Fruit fly (Drosophila melanogaster): ENCODE data around the gene CG18213.

Gene CG18213

DNA sequence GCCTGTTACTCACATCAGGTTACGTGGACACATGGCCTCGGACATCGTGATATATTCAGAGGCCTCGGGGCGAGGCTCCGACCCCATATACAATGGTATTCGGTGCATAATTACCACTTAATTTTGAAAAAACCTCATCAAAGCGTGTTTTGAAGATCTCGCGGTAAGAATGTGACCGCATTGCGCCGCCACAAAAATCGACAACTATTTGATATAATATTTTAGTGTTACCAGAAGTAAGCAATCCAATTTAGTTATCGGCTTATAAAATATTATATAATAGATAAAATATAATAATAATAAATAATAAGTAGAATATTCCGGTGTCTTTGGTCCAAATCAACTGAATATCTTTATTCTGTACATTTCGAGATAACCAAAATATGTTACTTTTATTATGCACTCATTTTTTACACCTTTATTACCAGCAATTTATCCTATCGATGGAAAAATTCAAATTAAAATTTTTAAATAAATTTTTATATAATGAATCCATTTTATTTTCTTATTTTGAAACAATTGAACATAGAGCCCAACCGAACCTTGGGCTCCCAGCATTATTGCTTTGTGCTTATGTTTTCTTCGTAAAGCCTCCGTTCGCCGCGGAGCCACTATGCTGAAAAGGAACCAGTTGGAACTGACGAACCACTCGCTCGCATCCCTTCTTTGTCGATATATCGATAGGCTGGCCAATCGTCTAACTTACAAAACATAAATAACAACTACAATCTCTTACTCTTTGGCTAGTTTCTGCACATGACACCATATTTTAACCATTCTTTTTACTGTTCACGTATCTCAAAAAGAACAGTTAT is at the start of gene CG18213, which contains the start of gene Trm7-32:
TSS of gene CG18213 (minus strand) at position 211 of the 815 bp plus-strand sequence.
TSS of gene Trm7-32 (plus strand) at position 690 of the 815 bp plus-strand sequence.
- no peak for TF ChIP-seq CG8159 (tag; optimal IDR thresholded peaks at IDR 0.05)
- no peak for TF ChIP-seq CG15710 (tag; optimal IDR thresholded peaks at IDR 0.05)
- TF ChIP-seq CG13204 (GFP tag; optimal IDR thresholded peaks at IDR 0.05): no peak
- no peak for TF ChIP-seq Snoo (tag; optimal IDR thresholded peaks at IDR 0.05)

DNA sequence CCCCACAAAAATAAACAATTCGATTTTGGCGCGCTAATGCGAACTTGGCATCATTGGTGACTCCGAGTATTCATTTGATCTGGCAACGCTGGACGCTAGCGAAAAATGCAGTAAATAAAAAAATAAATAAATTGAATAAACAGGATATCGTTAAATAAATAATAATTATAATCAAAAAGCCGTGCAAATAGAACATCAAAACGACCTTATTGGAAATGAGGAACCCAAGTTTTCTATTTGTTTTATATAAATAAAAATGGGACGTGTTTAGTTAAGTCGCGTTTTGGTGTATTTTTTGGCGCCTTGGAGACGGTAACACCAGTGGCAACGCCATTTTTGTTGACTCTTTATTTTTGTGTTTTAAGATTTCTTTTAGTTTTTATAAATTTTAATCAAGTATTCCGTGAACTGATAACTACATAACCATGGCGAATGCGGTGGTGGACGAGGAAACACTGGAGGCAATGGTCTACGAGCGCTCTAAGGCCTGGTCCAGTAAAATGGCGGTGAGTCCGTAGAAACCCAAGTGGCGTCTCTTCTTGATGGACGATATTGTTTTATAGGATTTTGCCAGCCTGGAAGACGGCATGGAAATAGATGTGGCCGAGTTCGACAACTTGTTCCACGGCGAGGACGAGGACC is 48.1 kb upstream of the CG18213 start, which contains the start of gene cal1:
TSS of gene cal1 (plus strand) at position 304 of the 642 bp plus-strand sequence.
- TF ChIP-seq Pif1B (GFP tag; optimal IDR thresholded peaks at IDR 0.05) (no peak), CG32121 (GFP tag; IDR thresholded peaks at IDR 0.05) (no peak), CG12605 (GFP tag; IDR thresholded peaks at IDR 0.05) (no peak), CG14655 (GFP tag; optimal IDR thresholded peaks at IDR 0.05) (no peak), CG17806 (tag; optimal IDR thresholded peaks at IDR 0.05) (no peak), Ets98B (GFP tag; IDR thresholded peaks at IDR 0.05) (no peak), CG8159 (tag; optimal IDR thresholded peaks at IDR 0.05) (no peak), CG10348 (GFP tag; IDR thresholded peaks at IDR 0.05) (no peak), CG34367 (tag; optimal IDR thresholded peaks at IDR 0.05) (no peak), CG9948 (tag; optimal IDR thresholded peaks at IDR 0.05) (no peak), EcR (GFP tag; optimal IDR thresholded peaks at IDR 0.05) (no peak), CG4496 (GFP tag; IDR thresholded peaks at IDR 0.05) (no peak), CG15710 (tag; optimal IDR thresholded peaks at IDR 0.05) (no peak), fd96Ca (GFP tag; IDR thresholded peaks at IDR 0.05) (no peak)

DNA sequence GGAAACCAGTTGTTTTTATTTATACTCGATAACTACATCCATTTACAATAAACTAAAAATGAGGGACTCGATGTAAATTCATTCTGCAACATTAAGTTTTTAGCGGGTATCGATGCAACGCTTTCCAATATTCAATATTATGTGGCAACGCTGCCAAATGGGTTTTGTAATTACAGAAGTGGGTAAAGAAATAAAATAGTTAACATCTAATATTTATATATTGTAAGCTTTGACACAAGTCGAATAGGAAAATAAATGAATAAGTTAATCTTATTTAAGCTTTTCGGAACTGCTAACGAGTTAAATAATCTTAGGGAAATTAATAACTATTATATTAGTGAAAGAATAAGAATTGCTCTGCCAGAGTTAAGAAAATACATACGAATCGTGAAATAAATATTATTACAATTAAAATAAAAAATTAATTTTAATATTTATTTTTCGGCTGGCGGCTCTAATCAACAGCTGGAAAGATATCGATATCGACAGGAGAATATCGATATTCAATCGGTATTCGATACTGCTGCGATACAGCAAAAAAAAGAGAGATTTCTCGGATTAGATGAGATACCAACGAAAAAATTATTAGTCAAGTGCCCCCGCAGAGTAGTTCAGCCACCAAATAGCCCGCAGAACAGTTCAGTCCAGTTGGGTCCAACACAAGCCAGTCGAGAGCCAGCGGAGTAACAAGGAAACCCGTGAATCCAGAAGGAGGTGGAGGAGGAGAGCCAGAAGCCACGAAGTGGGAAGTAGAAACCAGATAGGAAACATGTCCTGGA is 45.2 kb upstream of the CG18213 start, which contains the start of gene GckIII:
TSS of gene GckIII (plus strand) at position 485 of the 779 bp plus-strand sequence.
- no peak for TF ChIP-seq CG12605 (GFP tag; IDR thresholded peaks at IDR 0.05)
- no peak for TF ChIP-seq CG13204 (GFP tag; optimal IDR thresholded peaks at IDR 0.05)
- TF ChIP-seq CG32121 (GFP tag; IDR thresholded peaks at IDR 0.05): no peak
- TF ChIP-seq Pif1A (GFP tag; optimal IDR thresholded peaks at IDR 0.05): no peak
- TF ChIP-seq CG8301 (tag; optimal IDR thresholded peaks at IDR 0.05): no peak
- no peak for TF ChIP-seq gl (tag; optimal IDR thresholded peaks at IDR 0.05)

DNA sequence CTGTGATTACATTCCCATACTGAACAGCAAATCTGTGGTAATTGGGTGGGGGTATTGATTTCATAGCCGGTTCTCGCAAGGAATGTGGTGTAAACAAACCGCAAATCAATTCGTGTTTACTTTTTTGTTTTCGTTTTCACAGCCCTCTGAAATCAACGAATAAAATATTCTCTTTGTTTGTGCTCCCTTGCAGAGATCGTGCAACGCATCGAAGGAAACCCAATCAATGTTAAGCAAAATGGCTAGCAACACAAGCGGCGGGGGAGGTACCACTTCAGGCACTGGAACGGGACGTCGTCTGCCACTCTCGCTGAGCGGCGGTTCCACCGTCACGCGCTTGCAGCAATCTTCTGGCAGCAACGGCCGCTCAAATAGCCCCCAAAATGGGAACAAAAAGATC is 42.5 kb upstream of the CG18213 start:
- TF ChIP-seq EcR (GFP tag; optimal IDR thresholded peaks at IDR 0.05) (peak; percentile 4), D1 (tag; optimal IDR thresholded peaks at IDR 0.05) (no peak)

DNA sequence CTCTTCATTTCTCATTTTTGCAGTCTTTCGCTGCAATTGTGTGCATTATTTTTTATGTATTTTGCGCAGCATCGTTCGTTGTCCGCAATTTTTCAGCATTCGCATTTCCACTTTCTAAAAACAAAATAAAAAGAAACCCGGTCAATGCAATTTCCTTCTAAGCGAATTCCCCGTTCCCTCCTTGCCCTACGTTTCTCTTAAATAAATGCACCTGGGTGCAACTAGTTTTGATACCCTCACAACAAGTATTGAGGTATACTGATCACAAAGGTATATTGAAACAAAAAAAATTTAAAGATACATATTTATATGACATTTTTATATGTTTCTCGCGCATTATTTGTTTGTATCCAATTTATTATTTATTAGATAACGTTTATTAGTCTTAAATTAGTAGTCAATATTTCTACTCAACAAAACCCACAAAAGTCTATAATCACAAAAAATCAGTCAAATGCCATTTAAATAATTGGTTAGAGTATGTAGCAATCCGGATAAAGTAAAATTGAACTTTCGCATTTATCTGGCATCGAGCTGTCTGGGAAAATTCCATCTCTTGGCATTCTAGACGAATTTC is 41.4 kb upstream of the CG18213 start:
- TF ChIP-seq CG9948 (tag; optimal IDR thresholded peaks at IDR 0.05): peak; percentile 80
- TF ChIP-seq Ets98B (GFP tag; IDR thresholded peaks at IDR 0.05): no peak; the same call in none of the 2 replicates
- TF ChIP-seq CG8159 (tag; optimal IDR thresholded peaks at IDR 0.05): peak; percentile 85
- TF ChIP-seq CG4496 (GFP tag; IDR thresholded peaks at IDR 0.05): peak; percentile 56; the same call in 2 of the 3 replicates
- peak; percentile 73 for TF ChIP-seq CG17806 (tag; optimal IDR thresholded peaks at IDR 0.05)
- peak; percentile 58; the same call in 1 of the 2 replicates for TF ChIP-seq CG12605 (GFP tag; IDR thresholded peaks at IDR 0.05)
- no peak for TF ChIP-seq CG14655 (GFP tag; optimal IDR thresholded peaks at IDR 0.05)
- TF ChIP-seq gl (tag; optimal IDR thresholded peaks at IDR 0.05): no peak
- TF ChIP-seq CG34367 (tag; optimal IDR thresholded peaks at IDR 0.05): peak; percentile 53
- no peak for TF ChIP-seq Snoo (tag; optimal IDR thresholded peaks at IDR 0.05)
- peak; percentile 88; the same call in 1 of the 2 replicates for TF ChIP-seq CG32121 (GFP tag; IDR thresholded peaks at IDR 0.05)
- no peak for TF ChIP-seq CG13204 (GFP tag; optimal IDR thresholded peaks at IDR 0.05)
- no peak for TF ChIP-seq Pif1A (GFP tag; optimal IDR thresholded peaks at IDR 0.05)
- TF ChIP-seq CG10348 (GFP tag; IDR thresholded peaks at IDR 0.05): 0 out of 2 replicates have a peak, but pooled peaks have one; percentile 46
- peak; percentile 71 for TF ChIP-seq Pif1B (GFP tag; optimal IDR thresholded peaks at IDR 0.05)
- peak; percentile 91 for TF ChIP-seq CG8301 (tag; optimal IDR thresholded peaks at IDR 0.05)
- TF ChIP-seq D1 (tag; optimal IDR thresholded peaks at IDR 0.05): no peak
- peak; percentile 84 for TF ChIP-seq CG15710 (tag; optimal IDR thresholded peaks at IDR 0.05)
- TF ChIP-seq EcR (GFP tag; optimal IDR thresholded peaks at IDR 0.05): peak; percentile 39
- TF ChIP-seq fd96Ca (GFP tag; IDR thresholded peaks at IDR 0.05): peak; percentile 35; the same call in 1 of the 3 replicates
- no peak for TF ChIP-seq rn (GFP tag; IDR thresholded peaks at IDR 0.05)

Data from whole organism, pupa.